Worm (Caenorhabditis elegans) whole organism, L4 larva: ENCODE results near the gene hda-10.
"Not testable (repeated sequence)": the region's sequence is repeated elsewhere in the genome, so short reads cannot be mapped to it uniquely, and the experiment has no call there.

ENCODE experiments used
- ama-1 ChIP-seq: fragments of 150-350 bp; optimal IDR thresholded peaks from 2 replicates; lab custom pipeline; 2014; ENCODE audit warnings: inconsistent platforms, mixed read lengths
- ceh-32 ChIP-seq: sonication (generic microtip); optimal IDR thresholded peaks from 2 replicates; lab custom pipeline; 2016; ENCODE audit warnings: mild to moderate bottlenecking, missing genetic modification characterization, missing compliant biosample characterization; ENCODE audit not compliant: poor library complexity
- egl-27 ChIP-seq: sonication (generic microtip); optimal IDR thresholded peaks from 3 replicates; lab custom pipeline; 2017; ENCODE audit warnings: missing biosample characterization, missing genetic modification reagents, missing genetic modification characterization
- mdt-29 ChIP-seq: fragments of 200-800 bp; sonication (Bioruptor generic); IDR thresholded peaks from 2 replicates; pipeline ENCODE4 v1.3.6; 2022; ENCODE audit warnings: missing genetic modification reagents, missing genetic modification characterization, missing compliant biosample characterization

ce11 chrII:13835724-13836307 is 46.7 kb upstream of the hda-10 start, which contains the start of gene ins-37:
- not testable (repeated sequence) for TF ChIP-seq ceh-32 (tag; lab: Kevin White, UChicago); egl-27; ama-1 (lab: Kevin White, UChicago); mdt-29 (GFP tag; lab: Robert Waterston, UW)
